Worm (Caenorhabditis elegans) whole organism, midembryonic: ENCODE data around the gene str-250.

Experiments
- T22C8.4 ChIP-seq: fragments of 200-800 bp; sonication (Bioruptor generic); IDR thresholded peaks from 2 replicates; pipeline ENCODE4 v1.3.6; 2022; ENCODE audit warnings: missing genetic modification characterization, missing compliant biosample characterization
- cog-1 ChIP-seq: sonication (generic microtip); optimal IDR thresholded peaks from 2 replicates; lab custom pipeline; 2016; ENCODE audit warnings: missing genetic modification characterization, missing compliant biosample characterization

ce11 chrV:13954056-13954455, 35.6 kb downstream of the str-250 start, which contains the start of gene swt-6:
- no peak for TF ChIP-seq cog-1 (tag; lab: Kevin White, UChicago)
- TF ChIP-seq T22C8.4 (GFP tag; lab: Robert Waterston, UW), result no peak
